Fruit fly (Drosophila melanogaster): ENCODE measurements around the gene CG33308.

- TF ChIP-seq psq (optimal IDR thresholded peaks at IDR 0.05) (no peak), Dll (optimal IDR thresholded peaks at IDR 0.05) (no peak)
Measured at dm6 chr2L:14802034-14802433, at the start of gene CG33308.

All from whole organism.